Fruit fly (Drosophila melanogaster) S2 (cell line): ENCODE measurements around the gene CG33181.

ENCODE experiments used
- CG8478 ChIP-seq: fragments of >200 bp; optimal IDR thresholded peaks from 2 replicates; lab custom pipeline; 2018
- CTCF ChIP-seq, 2 experiments: fragments of >200 bp; optimal IDR thresholded peaks; 2 replicates each; lab custom pipeline; 2018

Gene CG33181

dm6 chrX:8464378-8465036, 24.6 kb upstream of the CG33181 start, which contains the start of gene Sptr:
Gene Sptr (minus strand): TSS chrX:8464438.
- TF ChIP-seq CG8478 (lab: Kevin White, UChicago), result no peak
- TF ChIP-seq CTCF (optimal IDR thresholded peaks at IDR 0.05; lab: Kevin White, UChicago), result no peak

dm6 chrX:8466729-8467215, 22.4 kb upstream of the CG33181 start:
- TF ChIP-seq CTCF (optimal IDR thresholded peaks at IDR 0.05; lab: Kevin White, UChicago) (no peak), CG8478 (lab: Kevin White, UChicago) (no peak)

dm6 chrX:8468962-8469459, 20.1 kb upstream of the CG33181 start, which contains the start of gene CG12116:
Gene CG12116 (minus strand): TSS chrX:8469012.
- TF ChIP-seq CTCF (optimal IDR thresholded peaks at IDR 0.05; lab: Kevin White, UChicago), result no peak
- no peak for TF ChIP-seq CG8478 (lab: Kevin White, UChicago)

dm6 chrX:8469606-8470005, 19.5 kb upstream of the CG33181 start:
- no peak for TF ChIP-seq CG8478 (lab: Kevin White, UChicago)
- TF ChIP-seq CTCF (optimal IDR thresholded peaks at IDR 0.05; lab: Kevin White, UChicago), result no peak

- TF ChIP-seq CG8478 (lab: Kevin White, UChicago), result no peak
- TF ChIP-seq CTCF (optimal IDR thresholded peaks at IDR 0.05; lab: Kevin White, UChicago), result no peak
These were observed 18.6 kb upstream of the CG33181 start, which contains the start of gene Cp7Fa for dm6 chrX:8470588-8470987. Gene Cp7Fa (plus strand): TSS chrX:8470888.

- TF ChIP-seq CG8478 (lab: Kevin White, UChicago), result no peak
- TF ChIP-seq CTCF (optimal IDR thresholded peaks at IDR 0.05; lab: Kevin White, UChicago), result no peak
These were observed 15.7 kb upstream of the CG33181 start, which contains the start of gene Cp7Fb for dm6 chrX:8473339-8473887. Gene Cp7Fb (plus strand): TSS chrX:8473837.

dm6 chrX:8475657-8476056, 13.5 kb upstream of the CG33181 start:
- TF ChIP-seq CG8478 (lab: Kevin White, UChicago), result no peak
- no peak for TF ChIP-seq CTCF (optimal IDR thresholded peaks at IDR 0.05; lab: Kevin White, UChicago)

- TF ChIP-seq CG8478 (lab: Kevin White, UChicago) (no peak), CTCF (optimal IDR thresholded peaks at IDR 0.05; lab: Kevin White, UChicago) (no peak)
These were observed 12.3 kb upstream of the CG33181 start, which contains the start of gene Cp7Fc for dm6 chrX:8476817-8477216. Gene Cp7Fc (plus strand): TSS chrX:8477117.

dm6 chrX:8479031-8479568, 10.0 kb upstream of the CG33181 start, which contains the start of gene Cp36:
Gene Cp36 (plus strand): TSS chrX:8479319.
- TF ChIP-seq CTCF (optimal IDR thresholded peaks at IDR 0.05; lab: Kevin White, UChicago) (no peak), CG8478 (lab: Kevin White, UChicago) (no peak)

- TF ChIP-seq CTCF (optimal IDR thresholded peaks at IDR 0.05; lab: Kevin White, UChicago) (no peak), CG8478 (lab: Kevin White, UChicago) (no peak)
These were observed 7.7 kb upstream of the CG33181 start, which contains the start of gene Cp38 for dm6 chrX:8481462-8481861. Gene Cp38 (plus strand): TSS chrX:8481837.

dm6 chrX:8483671-8484070, 5.5 kb upstream of the CG33181 start, which contains the start of gene CG33223:
Gene CG33223 (minus strand): TSS chrX:8483885.
- TF ChIP-seq CG8478 (lab: Kevin White, UChicago) (no peak), CTCF (optimal IDR thresholded peaks at IDR 0.05; lab: Kevin White, UChicago) (no peak)

dm6 chrX:8484778-8485177, 4.4 kb upstream of the CG33181 start:
- TF ChIP-seq CG8478 (lab: Kevin White, UChicago) (no peak), CTCF (optimal IDR thresholded peaks at IDR 0.05; lab: Kevin White, UChicago) (no peak)

- TF ChIP-seq CG8478 (lab: Kevin White, UChicago) (no peak), CTCF (optimal IDR thresholded peaks at IDR 0.05; lab: Kevin White, UChicago) (no peak)
These were observed 380 bp downstream of the CG33181 start, which contains the start of gene otu for dm6 chrX:8489485-8489970. Gene otu (minus strand): TSS chrX:8489535.

- no peak for TF ChIP-seq CG8478 (lab: Kevin White, UChicago)
These were observed 1.3 kb downstream of the CG33181 start for dm6 chrX:8490291-8490975.
